Worm (Caenorhabditis elegans) whole organism, L4 larva: ENCODE data around the gene chil-15.

Source experiments
- D1046.2 ChIP-seq: fragments of 200-800 bp; sonication (Bioruptor generic); IDR thresholded peaks from 2 replicates; pipeline ENCODE4 v1.3.6; 2022; ENCODE audit warnings: missing genetic modification characterization, missing compliant biosample characterization
- F10B5.3 ChIP-seq: sonication (generic microtip); optimal IDR thresholded peaks from 2 replicates; lab custom pipeline; 2016; ENCODE audit warnings: mild to moderate bottlenecking, missing genetic modification characterization, missing compliant biosample characterization
- T20F7.1 ChIP-seq: fragments of 200-800 bp; sonication (Bioruptor generic); optimal IDR thresholded peaks from 2 replicates; lab custom pipeline; 2018; ENCODE audit warnings: mild to moderate bottlenecking, missing genetic modification characterization, missing compliant biosample characterization
- Y48G9A.11 ChIP-seq: fragments of 200-800 bp; sonication (Bioruptor generic); IDR thresholded peaks from 2 replicates; pipeline ENCODE4 v1.3.6; 2022; ENCODE audit warnings: missing genetic modification reagents, missing genetic modification characterization, missing compliant biosample characterization
- Y5F2A.4 ChIP-seq: fragments of 200-800 bp; sonication (Bioruptor generic); optimal IDR thresholded peaks from 2 replicates; lab custom pipeline; 2018; ENCODE audit warnings: mild to moderate bottlenecking, missing genetic modification characterization, missing compliant biosample characterization
- Y75B8A.6 ChIP-seq: fragments of 200-800 bp; sonication (Bioruptor generic); IDR thresholded peaks from 2 replicates; pipeline ENCODE4 v1.3.6; 2022; ENCODE audit warnings: missing genetic modification reagents, missing genetic modification characterization, missing compliant biosample characterization
- ZK546.5 ChIP-seq, 2 experiments: sonication (generic microtip); optimal IDR thresholded peaks; 2 replicates each; lab custom pipeline; 2017; ENCODE audit warnings: missing biosample characterization in 2 of 2, missing genetic modification characterization in 2 of 2
- ceh-28 ChIP-seq: fragments of 150-350 bp; optimal IDR thresholded peaks from 2 replicates; lab custom pipeline; 2014; ENCODE audit warnings: missing biosample characterization, missing genetic modification reagents, missing genetic modification characterization
- ces-1 ChIP-seq: fragments of 150-350 bp; sonication (generic microtip); optimal IDR thresholded peaks from 4 replicates; lab custom pipeline; 2014; ENCODE audit warnings: missing biosample characterization, missing genetic modification reagents, missing genetic modification characterization
- cey-2 ChIP-seq: sonication (generic microtip); optimal IDR thresholded peaks from 3 replicates; lab custom pipeline; 2017; ENCODE audit warnings: missing genetic modification characterization, mild to moderate bottlenecking, missing compliant biosample characterization, antibody characterized with exemption, borderline replicate concordance; ENCODE audit not compliant: insufficient read depth
- ctbp-1 ChIP-seq: fragments of 200-800 bp; sonication (Bioruptor generic); IDR thresholded peaks from 2 replicates; pipeline ENCODE4 v1.3.6; 2022; ENCODE audit warnings: missing genetic modification reagents, missing genetic modification characterization, missing compliant biosample characterization
- daf-12 ChIP-seq: fragments of 150-350 bp; optimal IDR thresholded peaks from 2 replicates; lab custom pipeline; 2014; ENCODE audit warnings: missing biosample characterization, missing genetic modification reagents, missing genetic modification characterization
- duxl-1 ChIP-seq: sonication (generic microtip); optimal IDR thresholded peaks from 2 replicates; lab custom pipeline; 2016; ENCODE audit warnings: mild to moderate bottlenecking, missing genetic modification characterization, moderate library complexity, missing compliant biosample characterization; ENCODE audit not compliant: poor library complexity
- fkh-10 ChIP-seq: fragments of 150-350 bp; optimal IDR thresholded peaks from 2 replicates; lab custom pipeline; 2014; ENCODE audit warnings: missing biosample characterization, missing genetic modification reagents, missing genetic modification characterization
- fos-1 ChIP-seq: fragments of 150-350 bp; optimal IDR thresholded peaks from 2 replicates; lab custom pipeline; 2014; ENCODE audit warnings: missing biosample characterization, missing genetic modification characterization
- lin-1 ChIP-seq: fragments of 200-800 bp; sonication (Bioruptor generic); IDR thresholded peaks from 2 replicates; pipeline ENCODE4 v1.3.6; 2022; ENCODE audit warnings: missing genetic modification reagents, missing genetic modification characterization, missing compliant biosample characterization
- lin-13 ChIP-seq: fragments of 150-350 bp; optimal IDR thresholded peaks from 2 replicates; lab custom pipeline; 2014; ENCODE audit warnings: missing biosample characterization, missing genetic modification reagents, missing genetic modification characterization
- lin-15B ChIP-seq: fragments of 150-350 bp; sonication (generic microtip); optimal IDR thresholded peaks from 3 replicates; lab custom pipeline; 2014; ENCODE audit warnings: missing biosample characterization, missing genetic modification characterization
- lin-29 ChIP-seq: fragments of 200-800 bp; sonication (Bioruptor generic); IDR thresholded peaks from 2 replicates; pipeline ENCODE4 v1.3.6; 2022; ENCODE audit warnings: missing genetic modification reagents, missing genetic modification characterization, missing compliant biosample characterization
- lir-3 ChIP-seq: sonication (generic microtip); optimal IDR thresholded peaks from 2 replicates; lab custom pipeline; 2016; ENCODE audit warnings: mild to moderate bottlenecking, missing genetic modification characterization, missing compliant biosample characterization
- mdt-29 ChIP-seq: fragments of 200-800 bp; sonication (Bioruptor generic); IDR thresholded peaks from 2 replicates; pipeline ENCODE4 v1.3.6; 2022; ENCODE audit warnings: missing genetic modification reagents, missing genetic modification characterization, missing compliant biosample characterization
- mep-1 ChIP-seq: fragments of 150-350 bp; sonication (generic microtip); optimal IDR thresholded peaks from 3 replicates; lab custom pipeline; 2014; ENCODE audit warnings: missing biosample characterization, missing genetic modification characterization
- nhr-102 ChIP-seq: sonication (generic microtip); optimal IDR thresholded peaks from 2 replicates; lab custom pipeline; 2016; ENCODE audit warnings: mild to moderate bottlenecking, missing genetic modification characterization, moderate library complexity, missing compliant biosample characterization
- nhr-11 ChIP-seq: fragments of 150-350 bp; optimal IDR thresholded peaks from 2 replicates; lab custom pipeline; 2014; ENCODE audit warnings: missing biosample characterization, missing genetic modification characterization
- nhr-237 ChIP-seq: sonication (generic microtip); optimal IDR thresholded peaks from 2 replicates; lab custom pipeline; 2017; ENCODE audit warnings: missing biosample characterization, missing genetic modification characterization
- nhr-28 ChIP-seq: fragments of 150-350 bp; optimal IDR thresholded peaks from 2 replicates; lab custom pipeline; 2014; ENCODE audit warnings: missing biosample characterization, missing genetic modification characterization
- nhr-48 ChIP-seq: sonication (generic microtip); optimal IDR thresholded peaks from 2 replicates; lab custom pipeline; 2016; ENCODE audit warnings: mild to moderate bottlenecking, missing genetic modification characterization, missing compliant biosample characterization
- nhr-76 ChIP-seq: fragments of 150-350 bp; optimal IDR thresholded peaks from 2 replicates; lab custom pipeline; 2014; ENCODE audit warnings: missing biosample characterization, missing genetic modification characterization
- pha-4 ChIP-seq, 2 experiments: fragments of 150-350 bp in 1 of 2; fragments of 200-800 bp in 1 of 2; sonication (Bioruptor generic) in 1 of 2; IDR thresholded peaks in 1 of 2; optimal IDR thresholded peaks in 1 of 2; 2 replicates each; pipeline versions ENCODE4 v1.3.6 to Lab custom; 2014 to 2022; ENCODE audit warnings: missing genetic modification characterization in 2 of 2, missing genetic modification reagents in 2 of 2, missing biosample characterization in 1 of 2, missing compliant biosample characterization in 1 of 2
- saeg-2 ChIP-seq: fragments of 200-800 bp; sonication (Bioruptor generic); IDR thresholded peaks from 2 replicates; pipeline ENCODE4 v1.3.6; 2022; ENCODE audit warnings: missing genetic modification reagents, missing genetic modification characterization, missing compliant biosample characterization
- skn-1 ChIP-seq: fragments of 150-350 bp; optimal IDR thresholded peaks from 2 replicates; lab custom pipeline; 2014; ENCODE audit warnings: missing biosample characterization, missing genetic modification characterization
- spr-1 ChIP-seq: sonication (generic microtip); optimal IDR thresholded peaks from 2 replicates; lab custom pipeline; 2016; ENCODE audit warnings: mild to moderate bottlenecking, missing genetic modification characterization, missing compliant biosample characterization
- spr-3 ChIP-seq: fragments of 200-800 bp; sonication (Bioruptor generic); optimal IDR thresholded peaks from 2 replicates; lab custom pipeline; 2018; ENCODE audit warnings: mild to moderate bottlenecking, missing genetic modification characterization, missing compliant biosample characterization
- tra-1 ChIP-seq: fragments of 200-800 bp; sonication (Bioruptor generic); IDR thresholded peaks from 2 replicates; pipeline ENCODE4 v1.3.6; 2022; ENCODE audit warnings: missing genetic modification reagents, missing genetic modification characterization, missing compliant biosample characterization
- unc-62 ChIP-seq, 3 experiments: fragments of 150-350 bp in 1 of 3; sonication (generic microtip); optimal IDR thresholded peaks in 2 of 3; peaks in 1 of 3; 1 replicate in 1 of 3; 2 replicates in 2 of 3; lab custom pipeline; 2014 to 2017; ENCODE audit warnings: missing biosample characterization in 3 of 3, missing genetic modification characterization in 3 of 3, missing genetic modification reagents in 3 of 3, missing genotype in 1 of 3
- vab-7 ChIP-seq: fragments of 200-800 bp; sonication (Bioruptor generic); IDR thresholded peaks from 2 replicates; pipeline ENCODE4 v1.3.6; 2022; ENCODE audit warnings: missing genetic modification reagents, missing genetic modification characterization, missing compliant biosample characterization
- zfp-3 ChIP-seq: fragments of 200-800 bp; sonication (Bioruptor generic); conservative IDR thresholded peaks from 2 replicates; pipeline ENCODE4 v1.3.6; 2022; ENCODE audit warnings: missing genetic modification reagents, missing genetic modification characterization, missing compliant biosample characterization
- zip-2 ChIP-seq: fragments of 150-350 bp; optimal IDR thresholded peaks from 2 replicates; lab custom pipeline; 2014; ENCODE audit warnings: missing biosample characterization, missing genetic modification characterization
- ztf-11 ChIP-seq: fragments of 150-350 bp; optimal IDR thresholded peaks from 2 replicates; lab custom pipeline; 2014; ENCODE audit warnings: missing biosample characterization, missing genetic modification characterization

chil-15 gene

DNA sequence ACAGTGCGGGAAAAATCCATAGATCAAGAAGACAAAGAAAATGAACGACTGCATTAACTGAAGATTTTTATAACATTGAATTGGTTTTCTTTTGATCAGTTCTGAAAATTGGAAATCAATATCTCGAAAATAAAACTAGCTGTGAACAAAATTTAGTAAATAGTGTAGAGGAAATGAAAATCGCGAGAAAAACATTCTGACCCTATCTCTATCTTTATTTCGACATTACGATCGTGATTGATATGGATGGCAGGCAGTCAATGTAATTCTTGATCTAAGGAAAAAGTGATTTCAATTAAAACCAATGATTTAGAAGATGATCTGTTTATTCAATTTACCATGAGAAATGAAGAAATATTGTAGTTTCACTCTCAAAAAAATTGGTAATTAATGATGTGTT is 7.4 kb downstream of the chil-15 start, which contains the start of gene kin-16:
TSS of gene kin-16 (minus strand) at position 101 of the 400 bp plus-strand sequence.
- no peak for TF ChIP-seq nhr-48
- TF ChIP-seq spr-3 (GFP tag; lab: Kevin White, UChicago): no peak

DNA sequence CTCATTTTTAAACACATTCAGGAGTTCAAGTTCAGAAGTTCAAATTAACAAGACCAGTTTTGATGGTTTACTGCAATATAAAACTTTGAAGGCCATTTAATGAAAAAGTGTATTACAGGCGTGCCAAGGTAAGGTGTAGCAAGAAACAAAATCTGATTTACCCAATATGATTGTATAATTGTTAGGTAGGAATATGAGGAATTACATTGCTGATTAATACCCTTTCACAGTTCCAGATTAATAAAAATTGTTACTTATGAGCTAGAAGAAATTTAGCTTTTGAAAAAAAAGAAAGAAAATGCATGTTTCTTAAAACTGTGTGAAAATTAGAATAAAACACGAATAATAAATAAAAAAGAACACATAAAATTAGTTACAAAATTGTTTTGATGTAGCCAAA is 9.8 kb downstream of the chil-15 start, which contains the start of gene kin-15:
TSS of gene kin-15 (minus strand) at position 101 of the 400 bp plus-strand sequence.
- no peak for TF ChIP-seq zfp-3 (GFP tag; lab: Robert Waterston, UW)
- no peak for TF ChIP-seq nhr-11
- TF ChIP-seq mep-1 (tag; lab: Kevin White, UChicago): no peak
- TF ChIP-seq lin-29: no peak
- no peak for TF ChIP-seq fos-1
- TF ChIP-seq vab-7: no peak

DNA sequence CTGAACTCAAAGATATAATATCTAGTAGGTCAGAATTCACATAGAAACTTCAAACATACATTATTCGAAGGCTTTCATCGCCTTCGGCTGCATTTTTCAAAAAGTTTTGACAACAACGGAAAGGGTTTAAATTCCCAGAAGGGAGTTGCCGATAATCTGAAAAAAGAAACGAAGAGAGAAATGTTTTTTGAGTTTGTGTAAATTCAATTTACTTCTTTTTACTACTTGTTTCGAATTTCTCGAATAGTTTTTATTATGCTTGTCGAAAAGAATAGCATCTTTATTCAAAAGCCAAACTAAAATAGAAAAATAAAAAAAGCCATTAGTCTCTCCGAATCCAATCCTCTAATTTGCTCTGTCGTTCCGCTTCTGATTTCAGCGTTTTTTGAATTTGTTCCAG is 12.3 kb downstream of the chil-15 start:
- TF ChIP-seq cey-2 (tag; lab: Kevin White, UChicago) (no peak), duxl-1 (tag; lab: Kevin White, UChicago) (no peak), daf-12 (no peak), ztf-11 (tag; lab: Kevin White, UChicago) (no peak), D1046.2 (GFP tag; lab: Robert Waterston, UW) (no peak), mep-1 (tag; lab: Kevin White, UChicago) (no peak), nhr-102 (tag; lab: Kevin White, UChicago) (no peak), fkh-10 (GFP tag; lab: Kevin White, UChicago) (peak; percentile 42), lin-29 (no peak), ces-1 (GFP tag; lab: Kevin White, UChicago) (peak; percentile 37)

DNA sequence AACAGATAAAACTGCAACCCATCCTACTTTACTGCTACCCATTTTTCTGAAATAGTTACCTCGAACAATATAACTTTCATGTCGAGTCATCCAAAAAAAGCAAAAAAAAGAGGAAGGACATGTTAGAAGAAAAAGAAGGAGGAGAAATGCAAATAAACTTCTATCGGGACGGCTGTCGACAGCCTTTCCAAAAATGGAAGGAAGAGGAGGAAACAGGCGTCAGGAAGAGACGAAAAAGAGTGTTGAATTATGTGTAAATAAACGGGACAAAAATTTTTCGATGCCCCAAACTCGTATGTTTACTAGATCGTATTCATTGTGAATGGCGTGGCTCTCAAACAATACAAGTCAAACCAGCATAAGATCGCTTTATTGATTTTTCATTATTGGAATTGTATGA is 15.8 kb downstream of the chil-15 start, which contains the start of gene M176.5:
TSS of gene M176.5 (minus strand) at position 101 of the 400 bp plus-strand sequence.
- TF ChIP-seq unc-62 (GFP tag; optimal IDR thresholded peaks at IDR 0.05 in 1 of 2; lab: Kevin White, UChicago) (peak in 1 of 2 experiments; percentile 44), unc-62 (tag; optimal IDR thresholded peaks at IDR 0.05; lab: Kevin White, UChicago) (no peak), vab-7 (no peak), nhr-76 (tag; lab: Kevin White, UChicago) (no peak), Y48G9A.11 (GFP tag; lab: Robert Waterston, UW) (no peak), pha-4 (GFP tag; IDR thresholded peaks at IDR 0.05; lab: Robert Waterston, UW) (no peak), pha-4 (tag; optimal IDR thresholded peaks at IDR 0.05; lab: Kevin White, UChicago) (peak; percentile 42), tra-1 (GFP tag; lab: Robert Waterston, UW) (no peak), saeg-2 (GFP tag; lab: Robert Waterston, UW) (no peak), lin-29 (no peak), nhr-48 (no peak), nhr-28 (tag; lab: Kevin White, UChicago) (no peak), duxl-1 (tag; lab: Kevin White, UChicago) (no peak), lin-13 (GFP tag; lab: Kevin White, UChicago) (no peak)

DNA sequence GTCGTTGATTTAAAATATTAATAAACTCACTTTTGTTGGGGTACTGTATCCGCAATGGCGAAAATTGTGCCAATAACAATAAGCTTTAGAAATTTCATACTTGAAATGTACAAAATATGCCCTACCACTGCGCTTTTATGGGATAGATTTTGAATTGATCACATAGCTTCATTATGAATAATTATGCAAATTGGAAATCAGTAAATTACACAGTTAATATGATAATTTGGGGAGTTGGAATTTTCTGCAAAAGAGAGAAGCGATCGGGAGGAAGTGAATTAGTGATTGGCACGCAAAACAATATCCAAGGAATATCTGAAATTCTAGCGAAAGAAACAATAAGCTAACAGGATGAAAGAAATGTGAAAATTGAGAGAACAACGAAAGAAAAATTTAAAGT is 17.3 kb downstream of the chil-15 start, which contains the start of gene M176.10:
TSS of gene M176.10 (minus strand) at position 101 of the 400 bp plus-strand sequence.
- TF ChIP-seq lir-3 (no peak), skn-1 (tag; lab: Kevin White, UChicago) (no peak), Y75B8A.6 (GFP tag; lab: Robert Waterston, UW) (no peak), ceh-28 (tag; lab: Kevin White, UChicago) (no peak), F10B5.3 (tag; lab: Kevin White, UChicago) (no peak), zip-2 (tag; lab: Kevin White, UChicago) (no peak), T20F7.1 (no peak), ZK546.5 (tag; optimal IDR thresholded peaks at IDR 0.05; lab: Kevin White, UChicago) (no peak), nhr-237 (tag; lab: Kevin White, UChicago) (no peak), nhr-11 (no peak), unc-62 (GFP tag; optimal IDR thresholded peaks at IDR 0.05 in 1 of 2; lab: Kevin White, UChicago) (no peak), unc-62 (tag; optimal IDR thresholded peaks at IDR 0.05; lab: Kevin White, UChicago) (no peak), lin-15B (tag; lab: Kevin White, UChicago) (no peak), Y5F2A.4 (GFP tag; lab: Kevin White, UChicago) (no peak), ctbp-1 (GFP tag; lab: Robert Waterston, UW) (no peak), lin-1 (no peak), mdt-29 (GFP tag; lab: Robert Waterston, UW) (no peak), spr-1 (tag; lab: Kevin White, UChicago) (no peak), nhr-102 (tag; lab: Kevin White, UChicago) (no peak)
